Fruit fly (Drosophila melanogaster) whole organism, embryonic: ENCODE results near the gene Pgm1.

ENCODE experiments used
- CG10565 ChIP-seq: fragments of 200-800 bp; sonication (Bioruptor generic); optimal IDR thresholded peaks from 3 replicates; lab custom pipeline; 2016; ENCODE audit warnings: missing biosample characterization, mild to moderate bottlenecking, missing genetic modification characterization
- CG13775 ChIP-seq: fragments of 200-800 bp; sonication (Bioruptor generic); optimal IDR thresholded peaks from 3 replicates; lab custom pipeline; 2017; ENCODE audit warnings: missing biosample characterization, mild to moderate bottlenecking, missing genetic modification characterization
- CG14667 ChIP-seq: fragments of 200-800 bp; sonication (Bioruptor generic); IDR thresholded peaks from 2 replicates; pipeline ENCODE4 v1.3.6; 2022; ENCODE audit warnings: missing biosample characterization, missing genetic modification characterization
- Dll ChIP-seq: fragments of 200-800 bp; sonication (Bioruptor generic); IDR thresholded peaks from 4 replicates; pipeline ENCODE4 v1.3.6; 2022; ENCODE audit warnings: missing biosample characterization, missing genetic modification characterization; ENCODE audit not compliant: partially characterized antibody
- Dref ChIP-seq: fragments of 200-800 bp; sonication (Bioruptor generic); IDR thresholded peaks from 2 replicates; pipeline ENCODE4 v1.3.6; 2022; ENCODE audit warnings: missing biosample characterization, missing genetic modification characterization
- p53 ChIP-seq: fragments of 200-800 bp; sonication (Bioruptor generic); optimal IDR thresholded peaks from 2 replicates; lab custom pipeline; 2016; ENCODE audit warnings: missing biosample characterization, missing genetic modification characterization
- sisA ChIP-seq: fragments of 200-800 bp; sonication (Bioruptor generic); IDR thresholded peaks from 2 replicates; pipeline ENCODE4 v1.3.6; 2022; ENCODE audit warnings: missing biosample characterization, missing genetic modification characterization
- sqz ChIP-seq: fragments of 200-800 bp; sonication (Bioruptor generic); optimal IDR thresholded peaks from 3 replicates; lab custom pipeline; 2018; ENCODE audit warnings: missing biosample characterization, mild to moderate bottlenecking, missing genetic modification characterization

DNA sequence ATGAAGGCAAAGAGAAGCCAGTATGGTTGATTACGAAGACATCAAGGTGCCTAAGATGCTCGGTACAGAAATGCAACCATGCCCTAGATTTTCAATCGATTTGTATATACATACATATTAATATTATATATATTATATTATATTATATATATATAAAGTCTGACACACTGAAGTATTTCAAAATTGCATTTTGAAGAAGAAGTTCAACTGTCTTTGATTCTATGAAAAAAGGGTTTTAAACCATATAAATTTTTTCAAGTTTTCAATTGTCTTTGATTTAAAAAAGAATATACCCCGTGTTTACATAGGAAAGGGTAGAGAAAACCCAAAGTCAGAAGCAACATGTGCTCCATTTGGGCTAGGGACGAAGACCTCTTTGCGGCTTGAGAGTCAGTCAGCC is 46.4 kb upstream of the Pgm1 start:
- TF ChIP-seq Dref (GFP tag; lab: Robert Waterston, UW) (no peak), CG10565 (GFP tag; lab: Kevin White, UChicago) (no peak), CG14667 (GFP tag; lab: Robert Waterston, UW) (no peak), Dll (no peak), p53 (GFP tag; lab: Kevin White, UChicago) (no peak), sisA (no peak), CG13775 (no peak), sqz (GFP tag; lab: Kevin White, UChicago) (no peak)
